ENCODE assay signal across 1 fruit fly cellular context in genomic region chrX:1664836-1665235, dm6.
TF ChIP-seq lines count a peak whose summit lies in the region.

Gene dor, plus strand, starts transcription at chrX:1665052.

TF ChIP-seq in whole organism, embryonic, 481 proteins besides CTCF, POLR2A, EP300 and RAD21 (continued from another document):
- TF ChIP-seq Spps (tag; optimal IDR thresholded peaks at IDR 0.05; lab: Kevin White, UChicago) (no peak), inv (GFP tag; IDR thresholded peaks at IDR 0.05; lab: Robert Waterston, UW; ENCODE audit: partially characterized antibody) (peak; percentile 70), CG7987 (GFP tag; optimal IDR thresholded peaks at IDR 0.05; lab: Kevin White, UChicago) (no peak), CG3065 (GFP tag; optimal IDR thresholded peaks at IDR 0.05; lab: Kevin White, UChicago) (no peak), CG34224 (GFP tag; IDR thresholded peaks at IDR 0.05; lab: Robert Waterston, UW; ENCODE audit: partially characterized antibody) (peak; percentile 83), danr (GFP tag; IDR thresholded peaks at IDR 0.05; lab: Robert Waterston, UW) (no peak), Hey (tag; optimal IDR thresholded peaks at IDR 0.05; lab: Kevin White, UChicago) (no peak), maf-S (GFP tag; optimal IDR thresholded peaks at IDR 0.05; lab: Kevin White, UChicago) (no peak), CG13424 (tag; optimal IDR thresholded peaks at IDR 0.05; lab: Kevin White, UChicago) (no peak), CG11723 (GFP tag; optimal IDR thresholded peaks at IDR 0.05; lab: Kevin White, UChicago) (no peak), BEAF-32 (GFP tag; optimal IDR thresholded peaks at IDR 0.05; lab: Kevin White, UChicago) (peak; percentile 77), CG34422 (GFP tag; IDR thresholded peaks at IDR 0.05; lab: Robert Waterston, UW) (0 out of 3 replicates have a peak, but pooled peaks have one; percentile 25)
